Fruit fly (Drosophila melanogaster) whole organism, larva: ENCODE results near the gene RanBP3.
A peak's percentile ranks its signal among the peaks of the same experiment; 100 is the strongest.

Experiments
- noc ChIP-seq: fragments of 200-800 bp; sonication (Bioruptor generic); optimal IDR thresholded peaks from 3 replicates; lab custom pipeline; 2019; ENCODE audit warnings: missing biosample characterization, mild to moderate bottlenecking, missing genetic modification characterization, moderate library complexity

Gene RanBP3

DNA sequence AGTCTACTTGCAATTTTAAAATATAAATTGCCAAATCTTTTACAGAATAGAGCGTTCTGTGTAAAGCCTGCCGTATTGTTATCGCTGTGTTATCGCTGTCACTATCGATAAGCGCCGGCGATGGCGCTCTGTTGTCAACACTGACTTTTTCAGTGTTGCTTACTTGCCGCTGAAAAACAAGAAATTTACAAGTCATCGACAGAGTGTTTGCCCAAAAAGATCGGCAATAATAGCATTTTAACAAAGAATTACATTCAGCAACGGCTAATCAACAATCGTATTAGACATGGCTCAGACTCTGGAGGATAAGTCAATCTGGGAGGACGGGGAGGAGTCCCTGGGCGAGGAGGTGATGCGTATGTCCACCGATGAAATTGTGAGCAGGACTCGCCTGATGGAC lies at the start of gene RanBP3, which contains the start of gene Rpt5:
Gene RanBP3 (minus strand): TSS at position 107 of the 400 bp plus-strand sequence.
Gene Rpt5 (plus strand): TSS at position 149 of the 400 bp plus-strand sequence.
- TF ChIP-seq noc (tag; lab: Kevin White, UChicago): peak; percentile 64

DNA sequence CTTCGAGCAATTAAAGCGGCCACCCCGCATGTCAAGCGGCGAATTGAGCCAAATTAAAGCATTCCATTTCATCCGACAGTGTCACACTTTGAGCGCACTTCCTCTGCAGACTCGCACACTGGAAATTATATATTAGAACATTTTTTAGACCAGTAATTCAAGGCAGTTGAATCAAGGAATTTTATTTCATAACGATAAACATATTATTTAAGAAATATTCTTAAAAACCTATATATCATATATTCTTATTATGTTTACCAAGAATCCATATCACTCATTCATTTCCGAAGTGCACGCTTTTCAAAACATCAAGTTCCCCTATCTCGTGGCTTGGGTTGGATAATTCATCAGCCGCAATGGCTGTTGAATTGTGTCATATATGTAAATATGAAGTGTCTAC lies 38.9 kb upstream of the RanBP3 start:
- no peak for TF ChIP-seq noc (tag; lab: Kevin White, UChicago)

DNA sequence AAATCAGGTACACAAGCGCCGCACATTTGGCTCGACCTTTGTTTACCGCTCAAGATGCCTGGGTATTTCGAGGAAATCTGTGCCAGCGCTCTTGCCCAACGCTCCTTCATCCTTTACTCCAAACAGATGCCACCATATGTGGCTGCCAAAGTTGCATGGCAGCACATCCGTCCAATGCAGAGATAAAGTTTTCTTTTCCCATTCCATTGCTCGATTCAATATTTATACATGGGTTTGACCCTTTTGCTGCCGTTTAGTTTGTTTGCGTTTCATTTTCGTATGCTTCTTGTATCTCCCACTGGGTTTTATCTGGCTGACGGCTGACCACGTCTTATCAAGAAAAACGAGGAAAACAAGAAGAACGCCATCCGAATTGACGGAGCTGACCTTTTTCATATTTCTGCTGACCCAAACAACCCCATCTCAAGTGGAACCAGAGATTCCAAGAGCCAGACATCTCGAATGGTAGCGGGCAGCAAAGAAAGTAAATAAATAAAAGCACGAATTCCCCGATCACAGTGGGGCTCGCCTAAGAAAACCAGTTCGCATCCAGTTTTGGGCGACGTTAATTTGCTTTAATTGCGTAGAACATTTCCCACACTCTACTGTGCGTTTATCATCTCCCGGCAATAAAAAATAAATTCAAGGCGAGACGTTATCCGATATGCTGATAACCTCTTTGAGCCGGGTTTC lies 38.0 kb upstream of the RanBP3 start:
- no peak for TF ChIP-seq noc (tag; lab: Kevin White, UChicago)

DNA sequence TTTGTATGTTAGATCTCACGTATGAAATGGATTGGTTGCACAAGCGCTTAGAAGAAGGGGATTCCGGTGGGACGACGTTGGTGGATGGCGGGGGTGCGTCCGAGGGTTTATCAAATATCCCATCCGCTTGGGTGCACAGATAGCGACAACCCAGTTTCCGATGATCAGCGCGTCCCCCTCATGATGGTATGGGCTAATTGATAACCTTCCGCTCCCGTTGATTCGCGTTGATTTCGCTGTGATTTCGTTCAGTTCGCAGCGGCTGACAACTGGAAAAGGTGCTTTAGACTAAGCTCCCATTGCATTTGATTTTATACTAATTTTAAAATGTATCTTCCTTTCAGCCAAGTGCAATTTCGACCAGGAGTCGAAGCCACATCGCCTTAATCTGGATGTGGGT lies 37.0 kb upstream of the RanBP3 start:
- no peak for TF ChIP-seq noc (tag; lab: Kevin White, UChicago)

DNA sequence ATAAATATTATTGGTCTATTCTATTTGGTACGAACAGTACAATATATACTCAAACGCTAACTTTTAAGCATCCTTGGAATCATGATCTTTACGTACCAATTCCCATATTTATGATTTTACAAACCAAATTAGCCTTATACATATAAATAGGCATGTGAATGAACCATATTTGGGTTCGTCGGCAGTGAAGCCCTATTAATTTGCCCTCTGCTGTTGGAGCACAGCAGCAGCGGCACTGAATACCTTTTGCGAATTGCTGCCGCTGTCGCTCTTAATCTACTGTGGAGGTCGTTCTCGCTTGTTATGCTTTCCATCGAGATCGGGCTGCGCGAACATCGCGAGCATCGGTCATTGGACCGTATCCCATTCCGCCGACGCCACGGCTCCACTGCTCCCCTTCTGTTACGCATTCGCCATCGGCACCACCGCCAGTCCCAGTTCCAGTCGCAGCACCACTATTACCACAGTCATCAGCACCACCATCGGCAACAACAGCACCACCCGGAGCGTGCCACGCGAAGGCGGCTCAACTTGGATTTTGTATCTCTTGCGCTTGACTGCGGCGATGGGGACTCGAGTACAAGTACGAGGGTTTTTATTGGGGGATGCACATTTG lies 35.9 kb upstream of the RanBP3 start:
- peak; percentile 48 for TF ChIP-seq noc (tag; lab: Kevin White, UChicago)

DNA sequence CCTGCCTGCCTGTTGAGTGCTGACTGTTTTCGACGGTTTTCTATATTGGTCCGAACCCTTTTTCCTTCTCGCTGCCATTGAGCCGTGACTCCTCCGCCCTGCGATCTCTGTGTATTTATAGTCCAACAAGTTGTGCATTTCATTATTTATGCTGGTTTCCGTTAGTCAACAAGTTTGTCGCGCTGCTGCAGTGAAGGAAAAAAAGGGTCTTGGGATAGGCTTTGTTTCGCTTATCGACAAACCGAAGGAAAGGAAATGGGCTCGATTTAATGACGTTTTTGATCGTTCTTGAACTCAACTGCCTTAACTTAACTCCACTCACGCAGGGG lies 35.0 kb upstream of the RanBP3 start:
- TF ChIP-seq noc (tag; lab: Kevin White, UChicago): no peak

DNA sequence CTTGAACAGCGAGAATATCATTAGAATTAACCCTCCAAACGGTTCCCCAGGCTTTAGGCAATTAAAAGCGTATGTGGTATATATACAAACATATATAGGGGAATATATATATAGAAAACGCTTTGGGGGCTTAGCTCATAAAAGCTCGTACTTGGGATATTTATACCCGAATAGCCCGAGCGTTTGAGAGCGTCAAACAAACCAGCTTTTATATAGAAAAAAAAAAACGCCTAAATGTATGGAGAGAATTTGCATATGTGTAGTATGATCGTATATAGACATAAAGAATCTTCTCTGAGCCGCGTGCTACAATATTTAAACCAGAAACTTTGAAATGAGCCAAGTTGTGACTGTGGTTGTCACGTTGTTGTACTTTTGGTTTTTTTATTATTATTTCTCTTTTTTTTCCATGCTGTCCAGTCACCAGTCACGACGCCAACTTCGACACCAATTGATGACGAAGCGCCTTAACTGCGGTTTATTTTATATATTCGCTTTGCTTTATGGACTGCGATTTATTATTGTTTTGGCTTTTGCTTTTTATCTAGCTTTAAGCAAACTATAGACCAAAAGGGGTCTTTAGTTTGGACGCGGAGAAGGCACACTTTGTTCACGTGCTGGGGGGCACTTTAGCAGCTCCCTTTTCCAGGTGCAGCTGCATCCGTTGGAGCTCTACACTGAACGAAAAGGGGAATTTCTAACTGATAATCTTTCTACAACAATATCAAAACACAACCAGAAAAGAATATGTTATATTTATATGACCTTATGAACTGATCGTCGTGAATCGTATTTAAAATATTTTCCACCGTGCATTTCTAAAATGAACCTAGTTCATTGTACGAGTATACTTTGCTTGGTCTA lies 34.4 kb upstream of the RanBP3 start:
- TF ChIP-seq noc (tag; lab: Kevin White, UChicago): no peak

DNA sequence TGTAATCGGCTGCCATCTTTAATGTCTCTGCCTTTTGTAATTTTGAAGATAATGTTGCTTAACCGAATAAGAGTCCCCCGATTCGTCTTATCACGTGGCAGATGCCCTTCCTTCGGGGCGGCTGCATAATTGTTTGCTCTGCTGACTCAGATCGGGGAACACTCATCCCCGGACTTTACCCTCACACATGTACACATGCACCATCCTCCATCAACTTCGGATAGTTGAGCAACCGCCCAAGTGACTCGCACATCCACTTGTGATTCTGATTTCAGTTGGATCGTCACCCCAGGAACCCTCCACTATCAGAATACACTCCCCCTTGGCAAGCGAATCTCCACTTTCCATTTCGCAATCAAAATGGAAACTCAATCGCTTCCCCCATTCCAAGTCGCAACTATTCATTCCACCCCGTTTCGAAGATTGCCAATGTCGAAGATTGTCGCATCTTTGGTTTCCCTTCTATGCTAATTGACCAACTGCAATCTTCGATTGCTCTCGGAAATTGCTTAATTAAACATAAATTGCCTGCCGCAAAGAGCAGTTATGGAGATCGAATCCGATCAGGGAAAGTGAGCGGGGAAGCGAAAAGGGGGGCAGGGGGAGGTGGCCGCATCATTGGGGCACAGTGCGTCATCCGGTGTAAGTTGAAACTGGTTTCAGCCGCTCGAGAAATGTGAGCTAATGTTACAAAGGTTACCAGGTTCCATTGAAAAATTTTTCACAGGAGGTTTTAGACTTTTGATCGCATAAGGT lies 32.5 kb upstream of the RanBP3 start:
- no peak for TF ChIP-seq noc (tag; lab: Kevin White, UChicago)

DNA sequence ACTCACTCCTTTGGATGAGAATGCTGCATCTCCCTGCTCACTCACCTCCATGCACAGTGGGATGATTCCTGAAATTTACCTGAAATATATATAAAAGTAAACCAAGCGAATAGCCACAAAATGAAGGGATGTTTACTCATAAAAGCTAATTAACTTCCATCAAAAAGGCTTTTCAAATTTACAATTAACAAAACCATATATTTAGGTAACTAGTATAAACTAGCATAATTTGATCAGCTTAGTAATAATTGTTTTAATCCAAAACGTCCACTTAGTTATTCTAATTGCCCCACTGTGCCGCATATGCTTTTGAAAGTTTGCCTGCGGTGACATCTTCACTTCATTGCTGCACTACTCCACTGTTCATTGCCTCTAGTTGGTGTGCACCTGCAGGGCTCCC lies 31.3 kb upstream of the RanBP3 start:
- no peak for TF ChIP-seq noc (tag; lab: Kevin White, UChicago)

DNA sequence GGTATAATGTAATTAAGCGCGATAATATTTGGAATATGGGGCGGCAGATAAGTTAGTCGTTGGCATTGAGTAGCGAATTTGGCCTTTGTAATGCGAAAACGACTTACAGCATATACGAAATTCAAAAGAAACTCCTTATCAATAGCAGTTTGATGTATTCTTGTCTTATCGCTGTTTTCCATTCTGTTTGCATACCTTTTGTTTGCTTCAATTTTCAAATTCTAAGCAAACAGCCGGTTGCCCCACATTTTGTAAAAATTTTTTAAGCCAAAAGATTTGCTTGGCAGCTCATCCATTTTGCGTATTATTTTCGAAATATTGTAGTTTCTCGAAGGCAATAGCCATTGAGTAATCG lies 30.7 kb upstream of the RanBP3 start:
- no peak for TF ChIP-seq noc (tag; lab: Kevin White, UChicago)

DNA sequence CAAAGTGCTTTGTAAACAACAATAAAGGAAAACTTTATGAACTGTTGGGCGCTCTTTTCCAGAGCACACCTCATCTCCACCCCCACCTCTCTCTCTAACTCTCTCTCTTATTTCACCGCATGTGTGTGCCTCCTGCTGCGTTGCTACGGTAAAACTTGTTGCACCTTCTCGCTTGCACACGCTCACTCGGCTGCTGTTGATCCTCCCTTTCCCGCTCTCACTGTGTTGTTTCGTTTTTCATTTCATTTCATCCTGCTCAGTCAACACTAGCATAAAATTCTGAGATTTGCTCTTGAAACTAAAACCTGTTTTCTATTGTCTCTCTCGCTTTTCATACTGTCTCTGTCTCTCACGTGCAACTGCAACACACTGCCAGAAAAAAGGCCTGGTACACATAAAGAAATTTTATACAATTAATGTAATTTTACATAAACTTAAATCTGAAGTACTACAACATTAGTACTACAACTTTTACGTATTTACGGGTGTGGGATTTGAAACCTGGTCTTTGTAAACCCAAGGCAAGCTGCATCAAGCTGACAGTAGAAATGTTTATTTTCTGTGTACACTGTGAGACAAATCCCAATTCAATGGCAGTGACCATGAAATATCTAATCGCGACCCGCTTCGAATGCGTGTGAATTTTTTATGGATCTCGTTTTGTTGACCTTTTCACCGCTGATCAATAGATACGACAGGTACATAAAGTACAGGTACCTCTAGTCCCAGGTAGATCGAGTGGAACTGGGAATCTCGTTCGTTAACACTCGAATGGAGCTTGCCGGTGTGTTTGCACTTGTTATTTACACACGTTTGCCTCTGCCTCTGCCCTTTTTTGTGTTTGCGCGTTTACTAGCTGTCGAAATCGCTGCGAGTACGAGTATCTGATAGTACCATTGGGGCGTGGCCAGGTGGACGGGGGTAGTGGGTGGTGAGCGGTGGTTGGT lies 30.1 kb upstream of the RanBP3 start:
- TF ChIP-seq noc (tag; lab: Kevin White, UChicago): no peak

DNA sequence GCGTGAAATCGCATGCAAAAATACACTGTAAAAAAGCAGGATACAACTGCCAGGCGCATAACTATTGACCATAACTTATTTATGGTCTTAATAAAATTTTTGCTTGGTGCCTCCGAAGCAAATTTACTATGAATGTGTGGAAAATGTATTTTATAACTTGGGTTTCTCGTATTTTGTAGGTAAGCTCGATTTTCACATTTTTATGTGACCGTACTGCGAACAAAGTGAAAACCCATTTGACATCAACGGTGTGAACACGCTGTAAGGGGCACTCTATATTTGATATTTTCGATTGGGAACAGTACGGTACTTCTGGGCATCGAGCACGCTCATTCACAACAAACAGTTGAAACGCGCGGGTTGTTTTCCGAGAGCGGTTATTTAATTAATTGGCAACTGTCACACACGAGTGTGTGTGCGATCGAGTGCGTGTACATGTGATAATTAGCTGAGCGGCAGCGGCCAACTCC lies 28.9 kb upstream of the RanBP3 start, which contains the start of the genes Nup98-96 and mbc:
Gene Nup98-96 (minus strand): TSS at position 156 of the 470 bp plus-strand sequence.
Gene mbc (plus strand): TSS at position 300 of the 470 bp plus-strand sequence.
- TF ChIP-seq noc (tag; lab: Kevin White, UChicago): peak; percentile 80

DNA sequence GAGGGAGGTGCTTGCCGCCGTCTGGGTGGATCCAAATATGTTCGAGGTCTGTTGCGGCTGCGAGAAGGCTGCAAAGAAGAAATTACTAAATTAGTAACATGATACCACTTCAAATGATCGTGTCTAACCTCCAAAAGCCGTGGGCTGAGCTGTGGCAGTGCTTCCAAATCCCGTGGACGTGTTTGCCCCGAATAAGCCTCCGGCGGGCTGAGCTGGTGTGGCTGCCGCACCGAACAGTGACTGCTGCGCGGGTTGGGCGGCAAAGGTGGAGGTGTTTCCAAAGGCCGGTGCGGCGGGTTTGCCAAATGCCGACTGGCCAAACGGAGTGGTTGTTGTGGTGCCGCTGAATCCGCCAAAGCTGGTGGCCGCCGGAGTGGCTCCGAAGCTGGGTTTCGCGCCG lies 28.1 kb upstream of the RanBP3 start:
- TF ChIP-seq noc (tag; lab: Kevin White, UChicago): no peak
